Fruit fly (Drosophila melanogaster) whole organism, embryonic: Measurements from ENCODE around the gene CG7707.
A peak's percentile ranks its signal among the peaks of the same experiment; 100 is the strongest.

ENCODE experiments used
- Ada2b ChIP-seq: fragments of 200-800 bp; sonication (Bioruptor generic); IDR thresholded peaks from 2 replicates; pipeline ENCODE4 v1.3.6; 2022; ENCODE audit warnings: missing biosample characterization, missing genetic modification characterization
- Atf-2 ChIP-seq: fragments of 200-800 bp; sonication (Bioruptor generic); optimal IDR thresholded peaks from 2 replicates; lab custom pipeline; 2016; ENCODE audit warnings: missing biosample characterization, missing genetic modification characterization
- Awh ChIP-seq: fragments of 200-800 bp; sonication (Bioruptor generic); IDR thresholded peaks from 2 replicates; pipeline ENCODE4, ENCODE4 v1.3.6; 2022; ENCODE audit warnings: missing biosample characterization, missing genetic modification characterization
- Bteb2 ChIP-seq: fragments of 200-800 bp; sonication (Bioruptor generic); optimal IDR thresholded peaks from 2 replicates; lab custom pipeline; 2016; ENCODE audit warnings: missing biosample characterization, missing genetic modification characterization
- CG11093 ChIP-seq: fragments of 200-800 bp; sonication (Bioruptor generic); IDR thresholded peaks from 3 replicates; pipeline ENCODE4 v1.3.6; 2022; ENCODE audit warnings: missing biosample characterization, missing genetic modification characterization
- CG11456 ChIP-seq: fragments of 200-800 bp; sonication (Bioruptor generic); IDR thresholded peaks from 3 replicates; pipeline ENCODE4 v1.3.6; 2022; ENCODE audit warnings: missing biosample characterization, missing genetic modification characterization
- CG11696 ChIP-seq: fragments of 200-800 bp; sonication (Bioruptor generic); IDR thresholded peaks from 2 replicates; pipeline ENCODE4 v1.3.6; 2022; ENCODE audit warnings: missing biosample characterization, missing genetic modification characterization
- CG12219 ChIP-seq: fragments of 200-800 bp; sonication (Bioruptor generic); optimal IDR thresholded peaks from 3 replicates; lab custom pipeline; 2018; ENCODE audit warnings: missing biosample characterization, mild to moderate bottlenecking, missing genetic modification characterization
- CG15514 ChIP-seq: fragments of 200-800 bp; sonication (Bioruptor generic); optimal IDR thresholded peaks from 3 replicates; lab custom pipeline; 2017; ENCODE audit warnings: missing biosample characterization, missing genetic modification characterization, mild to moderate bottlenecking, moderate library complexity, missing genetic modification reagents
- CG1603 ChIP-seq: fragments of 200-800 bp; sonication (Bioruptor generic); optimal IDR thresholded peaks from 2 replicates; lab custom pipeline; 2019; ENCODE audit warnings: missing biosample characterization, mild to moderate bottlenecking, missing genetic modification characterization, moderate library complexity
- CG17186 ChIP-seq: fragments of 200-800 bp; sonication (Bioruptor generic); optimal IDR thresholded peaks from 3 replicates; lab custom pipeline; 2017; ENCODE audit warnings: missing biosample characterization, missing genetic modification reagents, missing genetic modification characterization
- CG18262 ChIP-seq: fragments of 200-800 bp; optimal IDR thresholded peaks from 3 replicates; lab custom pipeline; 2019; ENCODE audit warnings: missing biosample characterization, mild to moderate bottlenecking, missing genetic modification characterization, moderate library complexity
- CG18619 ChIP-seq: fragments of 200-800 bp; sonication (Bioruptor generic); optimal IDR thresholded peaks from 3 replicates; lab custom pipeline; 2017; ENCODE audit warnings: missing biosample characterization, mild to moderate bottlenecking, missing genetic modification characterization
- CG2120 ChIP-seq: fragments of 200-800 bp; sonication (Bioruptor generic); optimal IDR thresholded peaks from 3 replicates; lab custom pipeline; 2016; ENCODE audit warnings: missing biosample characterization, missing genetic modification characterization
- CG2712 ChIP-seq: fragments of 200-800 bp; optimal IDR thresholded peaks from 3 replicates; lab custom pipeline; 2019; ENCODE audit warnings: missing biosample characterization, mild to moderate bottlenecking, missing genetic modification characterization, moderate library complexity
- CG3065 ChIP-seq: fragments of 200-800 bp; sonication (Bioruptor generic); optimal IDR thresholded peaks from 2 replicates; lab custom pipeline; 2016; ENCODE audit warnings: missing biosample characterization, missing genetic modification characterization
- CG31224 ChIP-seq: fragments of 200-800 bp; sonication (Bioruptor generic); IDR thresholded peaks from 2 replicates; pipeline ENCODE4 v1.3.6; 2022; ENCODE audit warnings: missing biosample characterization, missing genetic modification characterization
- CG31365 ChIP-seq: fragments of 200-800 bp; sonication (Bioruptor generic); optimal IDR thresholded peaks from 2 replicates; lab custom pipeline; 2018; ENCODE audit warnings: missing biosample characterization, mild to moderate bottlenecking, missing genetic modification characterization
- CG32767 ChIP-seq: fragments of 200-800 bp; sonication (Bioruptor generic); IDR thresholded peaks from 2 replicates; pipeline ENCODE4 v1.3.6; 2022; ENCODE audit warnings: missing biosample characterization, missing genetic modification characterization
- CG3726 ChIP-seq: fragments of 200-800 bp; sonication (Bioruptor generic); IDR thresholded peaks from 3 replicates; pipeline ENCODE4, ENCODE4 v1.3.6; 2022; ENCODE audit warnings: missing biosample characterization, missing genetic modification characterization
- CG6765 ChIP-seq: fragments of 200-800 bp; sonication (Bioruptor generic); optimal IDR thresholded peaks from 3 replicates; lab custom pipeline; 2017; ENCODE audit warnings: missing biosample characterization, mild to moderate bottlenecking, missing genetic modification characterization
- Dad ChIP-seq: fragments of 200-800 bp; sonication (Bioruptor generic); optimal IDR thresholded peaks from 3 replicates; lab custom pipeline; 2016; ENCODE audit warnings: missing biosample characterization, missing genetic modification characterization
- Ets97D ChIP-seq: fragments of 200-800 bp; sonication (Bioruptor generic); optimal IDR thresholded peaks from 3 replicates; lab custom pipeline; 2016; ENCODE audit warnings: missing biosample characterization, missing genetic modification characterization
- H15 ChIP-seq: fragments of 200-800 bp; sonication (Bioruptor generic); IDR thresholded peaks from 3 replicates; pipeline ENCODE4 v1.3.6; 2022; ENCODE audit warnings: missing biosample characterization, missing genetic modification characterization
- HHEX ChIP-seq: fragments of 200-800 bp; sonication (Bioruptor generic); optimal IDR thresholded peaks from 3 replicates; lab custom pipeline; 2017; ENCODE audit warnings: missing biosample characterization, mild to moderate bottlenecking, missing genetic modification characterization, missing genetic modification reagents
- Hr78 ChIP-seq, 2 experiments: fragments of 200-800 bp in 1 of 2; fragments of >200 bp in 1 of 2; sonication (Bioruptor generic) in 1 of 2; optimal IDR thresholded peaks; 2 replicates each; lab custom pipeline; 2017 to 2019; ENCODE audit warnings: missing biosample characterization in 2 of 2, missing genetic modification characterization in 2 of 2, mild to moderate bottlenecking in 1 of 2, moderate library complexity in 1 of 2
- Jarid2 ChIP-seq: fragments of 200-800 bp; sonication (Bioruptor generic); optimal IDR thresholded peaks from 3 replicates; lab custom pipeline; 2017; ENCODE audit warnings: mild to moderate bottlenecking, missing biosample characterization, missing genetic modification reagents, missing genetic modification characterization
- NC2β ChIP-seq: fragments of 200-800 bp; sonication (Bioruptor generic); optimal IDR thresholded peaks from 2 replicates; lab custom pipeline; 2016; ENCODE audit warnings: missing biosample characterization, missing genetic modification characterization
- Pdp1 ChIP-seq, 2 experiments: fragments of 200-800 bp; sonication (Bioruptor generic); optimal IDR thresholded peaks; 3 replicates each; lab custom pipeline; 2016; ENCODE audit warnings: missing biosample characterization in 2 of 2, missing genetic modification characterization in 2 of 2, mild to moderate bottlenecking in 1 of 2, moderate library complexity in 1 of 2
- Six4 ChIP-seq: fragments of 200-800 bp; sonication (Bioruptor generic); optimal IDR thresholded peaks from 2 replicates; lab custom pipeline; 2016; ENCODE audit warnings: missing biosample characterization, missing genetic modification characterization
- Sry-β ChIP-seq: fragments of 200-800 bp; sonication (Bioruptor generic); optimal IDR thresholded peaks from 2 replicates; lab custom pipeline; 2018; ENCODE audit warnings: missing biosample characterization, mild to moderate bottlenecking, missing genetic modification characterization, moderate library complexity
- TFAM ChIP-seq: fragments of 200-800 bp; sonication (Bioruptor generic); optimal IDR thresholded peaks from 2 replicates; lab custom pipeline; 2017; ENCODE audit warnings: missing biosample characterization, missing genetic modification characterization, inconsistent platforms
- Xrp1 ChIP-seq: fragments of 200-800 bp; sonication (Bioruptor generic); IDR thresholded peaks from 2 replicates; pipeline ENCODE4 v1.3.6; 2022; ENCODE audit warnings: missing biosample characterization, missing genetic modification characterization
- disco-r ChIP-seq: fragments of 200-800 bp; sonication (Bioruptor generic); optimal IDR thresholded peaks from 2 replicates; lab custom pipeline; 2016; ENCODE audit warnings: missing biosample characterization, missing genetic modification characterization
- fru ChIP-seq: fragments of >200 bp; optimal IDR thresholded peaks from 2 replicates; lab custom pipeline; 2017
- gcm ChIP-seq: fragments of 200-800 bp; sonication (Bioruptor generic); optimal IDR thresholded peaks from 2 replicates; lab custom pipeline; 2019; ENCODE audit warnings: missing biosample characterization, mild to moderate bottlenecking, missing genetic modification characterization, moderate library complexity
- ham ChIP-seq: fragments of 200-800 bp; sonication (Bioruptor generic); IDR thresholded peaks from 2 replicates; pipeline ENCODE4 v1.3.6; 2022; ENCODE audit warnings: missing biosample characterization, missing genetic modification characterization
- lov ChIP-seq, 2 experiments: fragments of 200-800 bp in 1 of 2; fragments of >200 bp in 1 of 2; sonication (Bioruptor generic) in 1 of 2; IDR thresholded peaks in 1 of 2; optimal IDR thresholded peaks in 1 of 2; 2 replicates in 1 of 2; 3 replicates in 1 of 2; pipeline versions ENCODE4 v1.3.6 to Lab custom; 2017 to 2022; ENCODE audit warnings: missing biosample characterization in 1 of 2, missing genetic modification characterization in 1 of 2
- mirr ChIP-seq: fragments of 200-800 bp; sonication (Bioruptor generic); optimal IDR thresholded peaks from 3 replicates; lab custom pipeline; 2018; ENCODE audit warnings: missing biosample characterization, mild to moderate bottlenecking, missing genetic modification characterization
- nau ChIP-seq: fragments of 200-800 bp; sonication (Bioruptor generic); optimal IDR thresholded peaks from 3 replicates; lab custom pipeline; 2017; ENCODE audit warnings: missing biosample characterization, mild to moderate bottlenecking, missing genetic modification characterization, missing genetic modification reagents
- p53 ChIP-seq: fragments of 200-800 bp; sonication (Bioruptor generic); optimal IDR thresholded peaks from 2 replicates; lab custom pipeline; 2016; ENCODE audit warnings: missing biosample characterization, missing genetic modification characterization
- pfk ChIP-seq: fragments of 200-800 bp; sonication (Bioruptor generic); optimal IDR thresholded peaks from 2 replicates; lab custom pipeline; 2018; ENCODE audit warnings: missing biosample characterization, mild to moderate bottlenecking, missing genetic modification characterization, moderate library complexity
- pho ChIP-seq: fragments of 200-800 bp; sonication (Bioruptor generic); optimal IDR thresholded peaks from 2 replicates; lab custom pipeline; 2016; ENCODE audit warnings: missing biosample characterization, missing genetic modification characterization
- prd ChIP-seq, 3 experiments: fragments of >200 bp in 2 of 3; fragments of 200-800 bp in 1 of 3; sonication (Bioruptor generic) in 1 of 3; optimal IDR thresholded peaks in 2 of 3; IDR thresholded peaks in 1 of 3; 2 replicates in 2 of 3; 3 replicates in 1 of 3; pipeline versions ENCODE4 v1.3.6 to Lab custom; 2017 to 2022; ENCODE audit warnings: missing biosample characterization in 1 of 3, missing genetic modification characterization in 1 of 3
- sens-2 ChIP-seq: fragments of 200-800 bp; sonication (Bioruptor generic); IDR thresholded peaks from 2 replicates; pipeline ENCODE4 v1.3.6; 2022; ENCODE audit warnings: missing biosample characterization, missing genetic modification characterization
- sug ChIP-seq: fragments of 200-800 bp; optimal IDR thresholded peaks from 2 replicates; lab custom pipeline; 2019; ENCODE audit warnings: missing biosample characterization, mild to moderate bottlenecking, missing genetic modification characterization, moderate library complexity
- tup ChIP-seq: fragments of 200-800 bp; sonication (Bioruptor generic); optimal IDR thresholded peaks from 2 replicates; lab custom pipeline; 2016; ENCODE audit warnings: missing biosample characterization, mild to moderate bottlenecking, missing genetic modification characterization, moderate library complexity
- vvl ChIP-seq: fragments of 200-800 bp; sonication (Bioruptor generic); IDR thresholded peaks from 2 replicates; pipeline ENCODE4 v1.3.6; 2022; ENCODE audit warnings: missing biosample characterization, missing genetic modification characterization
- wek ChIP-seq: fragments of 200-800 bp; sonication (Bioruptor generic); optimal IDR thresholded peaks from 3 replicates; lab custom pipeline; 2018; ENCODE audit warnings: missing biosample characterization, mild to moderate bottlenecking, missing genetic modification characterization, moderate library complexity
- zfh1 ChIP-seq: fragments of 200-800 bp; sonication (Bioruptor generic); IDR thresholded peaks from 3 replicates; pipeline ENCODE4 v1.3.6; 2022; ENCODE audit warnings: missing biosample characterization, missing genetic modification characterization

Gene CG7707

dm6 chr3L:17242078-17242613 is 1.1 kb upstream of the CG7707 start, which contains the start of gene Afg3l2 (continued):
- no peak for TF ChIP-seq pho (GFP tag; lab: Kevin White, UChicago)
- TF ChIP-seq p53 (GFP tag; lab: Kevin White, UChicago) = no peak
- no peak for TF ChIP-seq Atf-2 (GFP tag; lab: Kevin White, UChicago)
- peak; percentile 76 for TF ChIP-seq Ada2b
- TF ChIP-seq mirr (GFP tag; lab: Kevin White, UChicago) = no peak
- TF ChIP-seq CG11456 = peak; percentile 78
- TF ChIP-seq CG2120 (GFP tag; lab: Kevin White, UChicago) = peak; percentile 59
- TF ChIP-seq CG3065 (GFP tag; lab: Kevin White, UChicago) = no peak
- TF ChIP-seq CG11696 (GFP tag; lab: Robert Waterston, UW) = no peak
- peak; percentile 20 for TF ChIP-seq CG1603 (tag; lab: Kevin White, UChicago)
- peak; percentile 75 for TF ChIP-seq H15 (GFP tag; lab: Robert Waterston, UW)
- peak; percentile 85 for TF ChIP-seq CG2712 (tag; lab: Kevin White, UChicago)
- no peak for TF ChIP-seq disco-r (GFP tag; lab: Kevin White, UChicago)
- TF ChIP-seq CG31365 = no peak
- peak; percentile 82 for TF ChIP-seq CG11093 (GFP tag; lab: Robert Waterston, UW)
- TF ChIP-seq Sry-β (GFP tag; lab: Kevin White, UChicago) = no peak
- no peak for TF ChIP-seq sug (tag; lab: Kevin White, UChicago)
- TF ChIP-seq CG18262 (tag; lab: Kevin White, UChicago) = peak; percentile 79
- no peak for TF ChIP-seq CG32767 (GFP tag; lab: Robert Waterston, UW)
- no peak for TF ChIP-seq tup (GFP tag; lab: Kevin White, UChicago)
- no peak for TF ChIP-seq CG17186 (GFP tag; lab: Kevin White, UChicago)
- TF ChIP-seq CG12219 (GFP tag; lab: Kevin White, UChicago) = no peak
- TF ChIP-seq ham (GFP tag; lab: Robert Waterston, UW) = no peak
- TF ChIP-seq nau (GFP tag; lab: Kevin White, UChicago) = peak; percentile 45
- no peak for TF ChIP-seq Dad (GFP tag; lab: Kevin White, UChicago)
- peak; percentile 90 for TF ChIP-seq vvl (GFP tag; lab: Robert Waterston, UW)
- no peak for TF ChIP-seq prd (optimal IDR thresholded peaks at IDR 0.05; lab: Kevin White, UChicago)
- TF ChIP-seq prd (GFP tag; IDR thresholded peaks at IDR 0.05; lab: Robert Waterston, UW) = peak; percentile 87
- TF ChIP-seq CG3726 (GFP tag; lab: Robert Waterston, UW) = no peak; the same call in 2 of the 3 replicates
- no peak for TF ChIP-seq Hr78 (GFP tag; optimal IDR thresholded peaks at IDR 0.05; lab: Kevin White, UChicago)
- peak; percentile 42 for TF ChIP-seq CG15514 (GFP tag; lab: Kevin White, UChicago)
- peak; percentile 52 for TF ChIP-seq NC2β (GFP tag; lab: Kevin White, UChicago)
- no peak for TF ChIP-seq CG6765 (GFP tag; lab: Kevin White, UChicago)
- TF ChIP-seq gcm = no peak
- peak; percentile 13 for TF ChIP-seq Ets97D (GFP tag; lab: Kevin White, UChicago)
- peak; percentile 79 for TF ChIP-seq zfh1 (GFP tag; lab: Robert Waterston, UW)
- TF ChIP-seq lov (optimal IDR thresholded peaks at IDR 0.05; lab: Kevin White, UChicago) = no peak
- TF ChIP-seq lov (GFP tag; IDR thresholded peaks at IDR 0.05; lab: Robert Waterston, UW) = peak; percentile 52; the same call in 1 of the 3 replicates
- TF ChIP-seq sens-2 = no peak
- TF ChIP-seq fru (lab: Kevin White, UChicago) = no peak
- no peak for TF ChIP-seq wek (GFP tag; lab: Kevin White, UChicago)
- peak; percentile 18 for TF ChIP-seq HHEX (GFP tag; lab: Kevin White, UChicago)
- no peak for TF ChIP-seq CG18619 (GFP tag; lab: Kevin White, UChicago)
- peak; percentile 65 for TF ChIP-seq Six4
- TF ChIP-seq CG31224 (GFP tag; lab: Robert Waterston, UW) = peak; percentile 74
- TF ChIP-seq Pdp1 (GFP tag; optimal IDR thresholded peaks at IDR 0.05; lab: Kevin White, UChicago) = peak; percentile 46 to 92
- peak; percentile 70; the same call in 1 of the 2 replicates for TF ChIP-seq Xrp1
- TF ChIP-seq Awh (GFP tag; lab: Robert Waterston, UW) = peak; percentile 36; the same call in 1 of the 2 replicates
- TF ChIP-seq Jarid2 (GFP tag; lab: Kevin White, UChicago) = peak; percentile 3
- TF ChIP-seq TFAM (GFP tag; lab: Kevin White, UChicago) = no peak
- TF ChIP-seq pfk = no peak
- no peak for TF ChIP-seq Bteb2 (GFP tag; lab: Kevin White, UChicago)
